Fruit fly (Drosophila melanogaster): ENCODE results near the gene Lectin-galC1.

The Lectin-galC1 gene

DNA sequence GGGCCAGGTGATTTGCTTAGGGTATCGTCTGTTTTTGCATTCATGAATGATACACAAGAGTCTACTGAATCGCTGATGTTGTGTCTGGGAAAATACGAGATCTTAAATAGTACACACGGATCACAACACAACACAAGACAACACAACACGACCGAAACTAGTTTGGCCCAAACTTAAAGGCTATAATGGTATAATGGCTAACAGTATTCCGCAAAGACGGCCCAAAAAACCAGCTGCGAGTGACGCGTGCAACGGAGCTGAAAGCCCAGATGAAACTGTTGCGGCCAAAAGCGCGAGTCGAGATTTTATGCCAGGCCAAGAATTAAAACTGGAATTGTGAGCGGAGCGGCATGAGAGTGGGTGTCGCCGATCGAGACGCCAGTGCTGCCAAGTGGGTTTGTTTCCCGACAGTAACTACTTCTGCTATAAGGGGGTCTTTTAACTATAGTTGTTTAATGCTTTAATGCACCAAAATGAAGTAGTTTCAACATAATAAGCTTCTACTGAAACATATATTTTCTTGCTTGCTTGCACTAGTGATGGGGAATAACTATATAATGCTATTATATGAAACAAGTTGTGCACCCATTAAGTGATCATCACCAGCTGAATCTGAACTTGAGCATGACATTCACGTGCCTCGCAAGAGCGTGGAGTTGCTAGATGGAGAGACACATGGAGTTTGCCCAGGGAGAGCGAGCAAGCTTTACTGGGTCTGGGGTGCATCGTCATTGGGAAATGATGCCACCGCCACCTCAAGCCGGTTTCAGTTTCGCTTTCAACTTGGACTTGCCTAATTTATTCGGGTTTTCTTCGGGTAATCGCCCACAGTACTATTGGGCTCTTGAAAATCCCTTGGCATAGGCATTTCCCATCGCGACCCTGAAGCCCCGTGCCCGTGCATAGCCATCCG, 21.7 kb downstream of the Lectin-galC1 start (continued):
- TF ChIP-seq CG32767 (GFP tag; IDR thresholded peaks at IDR 0.05): 0 out of 2 replicates have a peak, but pooled peaks have one; percentile 21
- TF ChIP-seq gfzf (GFP tag; optimal IDR thresholded peaks at IDR 0.05): no peak
- TF ChIP-seq mld (GFP tag; IDR thresholded peaks at IDR 0.05; ENCODE audit: partially characterized antibody): no peak
- TF ChIP-seq tna (GFP tag; IDR thresholded peaks at IDR 0.05; ENCODE audit: partially characterized antibody): peak; percentile 51; the same call in 1 of the 2 replicates
- TF ChIP-seq YL-1 (GFP tag; optimal IDR thresholded peaks at IDR 0.05): no peak
- TF ChIP-seq pita (GFP tag; optimal IDR thresholded peaks at IDR 0.05): no peak
- no peak for TF ChIP-seq Hmr (GFP tag; optimal IDR thresholded peaks at IDR 0.05)
- no peak for TF ChIP-seq z (GFP tag; IDR thresholded peaks at IDR 0.05)
- peak; percentile 44 for TF ChIP-seq CG12769 (tag; optimal IDR thresholded peaks at IDR 0.05)
- TF ChIP-seq CG12219 (GFP tag; optimal IDR thresholded peaks at IDR 0.05): no peak
- TF ChIP-seq Taf1 (GFP tag; IDR thresholded peaks at IDR 0.05): no peak
- no peak for TF ChIP-seq CG8944 (GFP tag; optimal IDR thresholded peaks at IDR 0.05)
- TF ChIP-seq lov (optimal IDR thresholded peaks at IDR 0.05): no peak
- TF ChIP-seq lov (GFP tag; IDR thresholded peaks at IDR 0.05): no peak
- peak; percentile 86 for TF ChIP-seq cwo (GFP tag; optimal IDR thresholded peaks at IDR 0.05)
- no peak for TF ChIP-seq CG1647 (GFP tag; optimal IDR thresholded peaks at IDR 0.05)
- no peak for TF ChIP-seq CG5245 (GFP tag; optimal IDR thresholded peaks at IDR 0.05)
- TF ChIP-seq tin (GFP tag; optimal IDR thresholded peaks at IDR 0.05): no peak
- TF ChIP-seq sens (GFP tag): no peak
- TF ChIP-seq pzg (GFP tag; optimal IDR thresholded peaks at IDR 0.05): no peak
- no peak for TF ChIP-seq gsb-n (tag; optimal IDR thresholded peaks at IDR 0.05)
- no peak for TF ChIP-seq zen2 (GFP tag; IDR thresholded peaks at IDR 0.05; ENCODE audit: partially characterized antibody)
- no peak for TF ChIP-seq CG2129 (GFP tag; IDR thresholded peaks at IDR 0.05; ENCODE audit: partially characterized antibody)
- TF ChIP-seq CG17186 (GFP tag; optimal IDR thresholded peaks at IDR 0.05): no peak
- no peak for TF ChIP-seq Myb (GFP tag; optimal IDR thresholded peaks at IDR 0.05)
- no peak for TF ChIP-seq da (GFP tag; optimal IDR thresholded peaks at IDR 0.05)
- 0 out of 2 replicates have a peak, but pooled peaks have one; percentile 21 for TF ChIP-seq Drgx (GFP tag; IDR thresholded peaks at IDR 0.05)
- no peak for TF ChIP-seq ro (GFP tag; IDR thresholded peaks at IDR 0.05)
- TF ChIP-seq grn (GFP tag; optimal IDR thresholded peaks at IDR 0.05): no peak
- TF ChIP-seq CG12391 (tag; optimal IDR thresholded peaks at IDR 0.05): no peak
- TF ChIP-seq bbx (GFP tag; IDR thresholded peaks at IDR 0.05; ENCODE audit: partially characterized antibody): 0 out of 2 replicates have a peak, but pooled peaks have one; percentile 10
- TF ChIP-seq bowl (GFP tag; IDR thresholded peaks at IDR 0.05): no peak
- TF ChIP-seq CG2712 (tag; optimal IDR thresholded peaks at IDR 0.05): no peak
- no peak for TF ChIP-seq CG13775 (GFP tag; optimal IDR thresholded peaks at IDR 0.05)
- TF ChIP-seq CG13287 (GFP tag; IDR thresholded peaks at IDR 0.05; ENCODE audit: partially characterized antibody): 0 out of 2 replicates have a peak, but pooled peaks have one; percentile 11
- TF ChIP-seq CG8290 (GFP tag; optimal IDR thresholded peaks at IDR 0.05): no peak
- TF ChIP-seq CG8290 (tag; optimal IDR thresholded peaks at IDR 0.05): no peak
- no peak for TF ChIP-seq sna (GFP tag; IDR thresholded peaks at IDR 0.05; ENCODE audit: partially characterized antibody)
- TF ChIP-seq HmgD (GFP tag; optimal IDR thresholded peaks at IDR 0.05): no peak
- no peak for TF ChIP-seq cad (GFP tag; optimal IDR thresholded peaks at IDR 0.05)
- no peak for TF ChIP-seq Dp (GFP tag; optimal IDR thresholded peaks at IDR 0.05)
- no peak for TF ChIP-seq CG3163 (GFP tag; optimal IDR thresholded peaks at IDR 0.05)
- no peak for TF ChIP-seq CG6689 (GFP tag; IDR thresholded peaks at IDR 0.05)
- TF ChIP-seq CG1233 (GFP tag; optimal IDR thresholded peaks at IDR 0.05): no peak
- no peak for TF ChIP-seq CG3847 (GFP tag; IDR thresholded peaks at IDR 0.05)
- no peak for TF ChIP-seq CG12659 (GFP tag; optimal IDR thresholded peaks at IDR 0.05)
- no peak for TF ChIP-seq zf30C (GFP tag; optimal IDR thresholded peaks at IDR 0.05)
- no peak for TF ChIP-seq CG14860 (GFP tag; IDR thresholded peaks at IDR 0.05; ENCODE audit: partially characterized antibody)
- no peak for TF ChIP-seq salm (tag; optimal IDR thresholded peaks at IDR 0.05)

Data from whole organism, embryonic.